Worm (Caenorhabditis elegans): ENCODE results near the gene gst-17.

DNA sequence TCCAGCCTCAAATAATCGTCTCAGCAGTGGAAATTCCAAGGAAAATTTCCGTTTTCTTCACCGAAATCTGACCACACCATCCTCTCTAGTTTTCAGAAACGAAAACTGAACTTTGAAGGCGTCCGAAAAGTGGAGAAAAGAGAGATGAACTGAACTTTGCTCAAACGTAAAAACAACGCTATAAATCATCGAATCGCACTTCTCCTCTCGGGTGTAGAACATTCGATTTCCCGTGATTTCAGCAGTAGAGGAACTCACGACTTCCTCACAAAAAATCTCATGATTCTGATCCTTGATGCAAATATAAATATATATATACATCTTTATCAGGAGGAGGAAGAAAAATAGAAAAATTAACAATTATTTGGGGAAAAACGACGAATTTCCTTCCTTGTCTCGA is 44.6 kb upstream of the gst-17 start:
- no peak for TF ChIP-seq tab-1 (GFP tag; IDR thresholded peaks at IDR 0.05)
- TF ChIP-seq med-1 (GFP tag; optimal IDR thresholded peaks at IDR 0.05; ENCODE audit: insufficient read depth), result no peak
- no peak for TF ChIP-seq ztf-29 (GFP tag; IDR thresholded peaks at IDR 0.05)
- TF ChIP-seq T22C8.4 (GFP tag; IDR thresholded peaks at IDR 0.05), result no peak
- TF ChIP-seq ref-1 (GFP tag; conservative IDR thresholded peaks at IDR 0.05), result no peak
- no peak for TF ChIP-seq cog-1 (tag; optimal IDR thresholded peaks at IDR 0.05)
- no peak for TF ChIP-seq flt-1 (GFP tag; IDR thresholded peaks at IDR 0.05)
- no peak for TF ChIP-seq ztf-23 (GFP tag; IDR thresholded peaks at IDR 0.05)

All from whole organism, midembryonic.